Worm (Caenorhabditis elegans): Measurements from ENCODE around the gene ufd-2.

DNA sequence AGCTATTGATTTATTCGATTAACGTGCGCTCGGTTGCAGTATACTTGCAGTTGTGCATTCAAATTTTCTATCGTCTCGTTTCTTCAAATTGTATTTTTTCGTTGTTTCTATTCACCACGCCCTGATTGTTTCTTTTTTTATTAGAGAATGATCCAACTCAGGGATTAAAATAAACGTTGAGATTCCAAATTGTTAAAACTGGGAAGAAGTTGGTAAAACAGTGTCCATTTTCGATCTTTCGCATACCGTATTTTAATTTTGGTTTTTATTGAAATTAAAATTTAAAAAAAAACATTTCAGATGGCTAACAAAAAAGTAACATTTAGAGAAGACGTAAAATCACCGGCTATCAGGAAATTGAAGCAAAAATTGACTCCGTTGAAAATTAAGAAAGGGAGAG lies 15.3 kb upstream of the ufd-2 start, which contains the start of gene apn-1:
- TF ChIP-seq elt-3 (tag; optimal IDR thresholded peaks at IDR 0.05), result no peak
- TF ChIP-seq ama-1 (optimal IDR thresholded peaks at IDR 0.05), result no peak
- TF ChIP-seq F13H6.1 (tag; optimal IDR thresholded peaks at IDR 0.05), result no peak
- TF ChIP-seq blmp-1 (tag; optimal IDR thresholded peaks at IDR 0.05; ENCODE audit: insufficient read depth), result no peak
- TF ChIP-seq unc-62 (GFP tag; optimal IDR thresholded peaks at IDR 0.05), result no peak
- TF ChIP-seq snpc-4 (tag; optimal IDR thresholded peaks at IDR 0.05), result no peak
- TF ChIP-seq ZK546.5 (tag; optimal IDR thresholded peaks at IDR 0.05), result no peak
- no peak for TF ChIP-seq ceh-82 (tag; optimal IDR thresholded peaks at IDR 0.05)
- no peak for TF ChIP-seq Y55F3AM.14 (GFP tag; optimal IDR thresholded peaks at IDR 0.05)

Measured in whole organism, L2 larva.